Worm (Caenorhabditis elegans) whole organism, L2 larva: ENCODE results near the gene F38B2.2.

Experiments
- aly-2 ChIP-seq: fragments of 150-350 bp; optimal IDR thresholded peaks from 2 replicates; lab custom pipeline; 2014; ENCODE audit warnings: missing biosample characterization, missing genetic modification characterization
- ama-1 ChIP-seq: fragments of 150-350 bp; optimal IDR thresholded peaks from 2 replicates; lab custom pipeline; 2018; ENCODE audit warnings: inconsistent platforms
- elt-3 ChIP-seq: sonication (generic microtip); optimal IDR thresholded peaks from 2 replicates; lab custom pipeline; 2017; ENCODE audit warnings: missing biosample characterization, missing genetic modification characterization
- lin-13 ChIP-seq: fragments of 150-350 bp; optimal IDR thresholded peaks from 2 replicates; lab custom pipeline; 2014; ENCODE audit warnings: missing biosample characterization, missing genetic modification reagents, missing genetic modification characterization
- ztf-11 ChIP-seq: sonication (generic microtip); optimal IDR thresholded peaks from 2 replicates; lab custom pipeline; 2017; ENCODE audit warnings: missing biosample characterization, missing genetic modification characterization

DNA sequence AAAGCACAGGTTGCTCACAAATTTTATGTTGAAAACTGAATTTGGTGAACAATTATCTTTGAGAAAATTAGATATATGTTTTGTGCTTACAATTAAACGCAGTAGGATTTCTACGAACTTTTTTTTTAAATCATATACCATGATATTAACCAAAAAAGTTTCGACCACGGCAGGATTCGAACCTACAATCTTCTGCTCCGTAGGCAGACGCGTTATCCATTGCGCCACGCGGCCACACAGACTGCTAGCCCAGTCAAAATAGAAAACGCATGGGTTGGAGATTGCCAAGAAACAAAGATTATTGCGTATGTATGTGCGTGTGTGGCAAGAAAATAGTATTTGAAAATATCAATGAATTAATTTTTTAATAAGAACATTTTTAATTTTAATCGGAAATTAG lies 26.7 kb downstream of the F38B2.2 start:
- no peak for TF ChIP-seq ama-1 (lab: Kevin White, UChicago)
- no peak for TF ChIP-seq elt-3 (tag; lab: Kevin White, UChicago)
- no peak for TF ChIP-seq aly-2 (tag; lab: Kevin White, UChicago)
- peak; percentile 45 for TF ChIP-seq lin-13 (GFP tag; lab: Kevin White, UChicago)
- TF ChIP-seq ztf-11 (tag; lab: Kevin White, UChicago): no peak
